Fruit fly (Drosophila melanogaster) S2 (cell line): ENCODE measurements around the gene CG33322.

Experiments
- CG8478 ChIP-seq: fragments of >200 bp; optimal IDR thresholded peaks from 2 replicates; lab custom pipeline; 2018
- CTCF ChIP-seq, 2 experiments: fragments of >200 bp; optimal IDR thresholded peaks; 2 replicates each; lab custom pipeline; 2018

DNA sequence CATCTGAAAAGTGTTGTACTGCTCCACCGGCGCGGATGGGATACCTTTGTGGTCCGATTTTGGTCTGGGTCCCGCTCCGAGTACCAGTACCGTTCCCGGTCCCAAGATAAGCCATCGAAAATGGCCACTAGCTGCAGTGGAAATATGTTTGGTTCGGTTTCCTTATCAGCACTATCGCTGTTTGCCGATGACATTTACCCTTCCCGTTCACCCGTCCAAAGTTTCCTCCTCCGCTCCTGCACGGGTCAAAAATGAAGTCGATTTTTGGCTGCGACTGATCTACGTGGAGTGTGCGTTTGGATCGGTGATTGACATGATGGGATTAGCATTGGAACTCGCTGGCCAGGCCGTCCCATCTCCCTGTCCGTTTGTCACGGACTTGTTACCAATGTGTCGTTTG lies 41.6 kb downstream of the CG33322 start:
- TF ChIP-seq CG8478 (no peak), CTCF (optimal IDR thresholded peaks at IDR 0.05; lab: Kevin White, UChicago) (no peak)
